Worm (Caenorhabditis elegans) whole organism, L1 larva: Measurements from ENCODE around the gene twf-2.
"Not testable (repeated sequence)": the region's sequence is repeated elsewhere in the genome, so short reads cannot be mapped to it uniquely, and the experiment has no call there.

Experiments
- C16A3.4 ChIP-seq: fragments of 150-350 bp; optimal IDR thresholded peaks from 2 replicates; lab custom pipeline; 2014; ENCODE audit warnings: missing biosample characterization, missing genetic modification characterization
- C34B4.2 ChIP-seq: sonication (generic microtip); optimal IDR thresholded peaks from 2 replicates; lab custom pipeline; 2017; ENCODE audit warnings: mild to moderate bottlenecking, missing genetic modification characterization, missing compliant biosample characterization
- ama-1 ChIP-seq: fragments of 150-350 bp; optimal IDR thresholded peaks from 2 replicates; lab custom pipeline; 2014
- ceh-90 ChIP-seq: sonication (generic microtip); optimal IDR thresholded peaks from 2 replicates; lab custom pipeline; 2016; ENCODE audit warnings: missing genetic modification characterization, missing compliant biosample characterization
- egl-27 ChIP-seq, 2 experiments: fragments of 150-350 bp in 1 of 2; sonication (generic microtip); optimal IDR thresholded peaks; 3 replicates each; lab custom pipeline; 2017 to 2018; ENCODE audit warnings: missing biosample characterization in 2 of 2, missing genetic modification characterization in 2 of 2, missing genetic modification reagents in 2 of 2
- elt-2 ChIP-seq: sonication (generic microtip); optimal IDR thresholded peaks from 2 replicates; lab custom pipeline; 2016; ENCODE audit warnings: missing genetic modification characterization, mild to moderate bottlenecking, inconsistent platforms, missing compliant biosample characterization, missing genetic modification reagents
- fkh-10 ChIP-seq: sonication (generic microtip); optimal IDR thresholded peaks from 2 replicates; lab custom pipeline; 2017; ENCODE audit warnings: missing biosample characterization, missing genetic modification reagents, missing genetic modification characterization
- fkh-4 ChIP-seq: sonication (generic microtip); optimal IDR thresholded peaks from 2 replicates; lab custom pipeline; 2016; ENCODE audit warnings: missing compliant biosample characterization, missing genetic modification characterization, borderline replicate concordance
- grh-1 ChIP-seq: fragments of 200-800 bp; sonication (Bioruptor generic); IDR thresholded peaks from 2 replicates; pipeline ENCODE4 v1.3.6; 2022; ENCODE audit warnings: missing genetic modification reagents, missing genetic modification characterization, missing compliant biosample characterization
- hlh-17 ChIP-seq: fragments of 200-800 bp; sonication (Bioruptor generic); optimal IDR thresholded peaks from 2 replicates; lab custom pipeline; 2018; ENCODE audit warnings: missing genetic modification characterization, mild to moderate bottlenecking, missing compliant biosample characterization, moderate library complexity, borderline replicate concordance
- hlh-4 ChIP-seq: sonication (generic microtip); optimal IDR thresholded peaks from 2 replicates; lab custom pipeline; 2016; ENCODE audit warnings: mild to moderate bottlenecking, missing genetic modification characterization, missing compliant biosample characterization
- hpl-2 ChIP-seq: fragments of 150-350 bp; optimal IDR thresholded peaks from 2 replicates; lab custom pipeline; 2014; ENCODE audit warnings: missing biosample characterization, missing genetic modification reagents, missing genetic modification characterization
- irx-1 ChIP-seq: sonication (generic microtip); optimal IDR thresholded peaks from 2 replicates; lab custom pipeline; 2016; ENCODE audit warnings: missing genetic modification characterization, missing compliant biosample characterization
- isw-1 ChIP-seq: fragments of 200-800 bp; sonication (Bioruptor generic); IDR thresholded peaks from 2 replicates; pipeline ENCODE4 v1.3.6; 2022; ENCODE audit warnings: missing genetic modification characterization, missing compliant biosample characterization
- lin-13 ChIP-seq: fragments of 150-350 bp; optimal IDR thresholded peaks from 2 replicates; lab custom pipeline; 2014; ENCODE audit warnings: missing biosample characterization, missing genetic modification reagents, missing genetic modification characterization
- lin-15B ChIP-seq: fragments of 150-350 bp; sonication (generic microtip); optimal IDR thresholded peaks from 3 replicates; lab custom pipeline; 2014; ENCODE audit warnings: missing biosample characterization, missing genetic modification characterization
- lir-3 ChIP-seq: sonication (generic microtip); optimal IDR thresholded peaks from 2 replicates; lab custom pipeline; 2016; ENCODE audit warnings: mild to moderate bottlenecking, missing genetic modification characterization, moderate library complexity, missing compliant biosample characterization; ENCODE audit not compliant: poor library complexity
- mab-9 ChIP-seq: fragments of 200-800 bp; sonication (Bioruptor generic); IDR thresholded peaks from 2 replicates; pipeline ENCODE4 v1.3.6; 2022; ENCODE audit warnings: missing genetic modification reagents, missing genetic modification characterization, missing compliant biosample characterization
- mdl-1 ChIP-seq, 2 experiments: fragments of 150-350 bp; optimal IDR thresholded peaks; 2 replicates each; lab custom pipeline; 2014 to 2017; ENCODE audit warnings: missing biosample characterization in 2 of 2, missing genetic modification characterization in 2 of 2, inconsistent platforms in 1 of 2
- mef-2 ChIP-seq: fragments of 150-350 bp; optimal IDR thresholded peaks from 2 replicates; lab custom pipeline; 2014; ENCODE audit warnings: missing biosample characterization, missing genetic modification characterization
- mep-1 ChIP-seq: fragments of 150-350 bp; optimal IDR thresholded peaks from 2 replicates; lab custom pipeline; 2014; ENCODE audit warnings: missing biosample characterization, missing genetic modification characterization
- nhr-20 ChIP-seq: sonication (generic microtip); optimal IDR thresholded peaks from 2 replicates; lab custom pipeline; 2016; ENCODE audit warnings: mild to moderate bottlenecking, missing genetic modification characterization, missing compliant biosample characterization
- nhr-71 ChIP-seq: sonication (generic microtip); optimal IDR thresholded peaks from 2 replicates; lab custom pipeline; 2016; ENCODE audit warnings: mild to moderate bottlenecking, missing genetic modification characterization, moderate library complexity, missing compliant biosample characterization
- nhr-76 ChIP-seq: sonication (generic microtip); optimal IDR thresholded peaks from 2 replicates; lab custom pipeline; 2017; ENCODE audit warnings: missing biosample characterization, missing genetic modification characterization
- nhr-77 ChIP-seq: fragments of 150-350 bp; optimal IDR thresholded peaks from 2 replicates; lab custom pipeline; 2014; ENCODE audit warnings: missing biosample characterization, missing genetic modification characterization
- nhr-90 ChIP-seq: sonication (generic microtip); optimal IDR thresholded peaks from 2 replicates; lab custom pipeline; 2016; ENCODE audit warnings: mild to moderate bottlenecking, missing genetic modification characterization, missing compliant biosample characterization; ENCODE audit not compliant: poor library complexity
- pag-3 ChIP-seq: sonication (generic microtip); optimal IDR thresholded peaks from 2 replicates; lab custom pipeline; 2017; ENCODE audit warnings: missing genetic modification characterization, mild to moderate bottlenecking, missing compliant biosample characterization, antibody characterized with exemption, borderline replicate concordance; ENCODE audit not compliant: insufficient read depth
- rnt-1 ChIP-seq: sonication (generic microtip); optimal IDR thresholded peaks from 2 replicates; lab custom pipeline; 2016; ENCODE audit warnings: mild to moderate bottlenecking, missing genetic modification characterization, moderate library complexity, missing compliant biosample characterization
- snu-23 ChIP-seq: sonication (generic microtip); optimal IDR thresholded peaks from 2 replicates; lab custom pipeline; 2016; ENCODE audit warnings: missing genetic modification characterization, missing compliant biosample characterization
- tbx-2 ChIP-seq: sonication (generic microtip); optimal IDR thresholded peaks from 2 replicates; lab custom pipeline; 2016; ENCODE audit warnings: missing genetic modification characterization, missing compliant biosample characterization
- tlp-1 ChIP-seq: fragments of 150-350 bp; optimal IDR thresholded peaks from 2 replicates; lab custom pipeline; 2014; ENCODE audit warnings: missing biosample characterization, missing genetic modification characterization
- unc-130 ChIP-seq: fragments of 150-350 bp; optimal IDR thresholded peaks from 2 replicates; lab custom pipeline; 2017; ENCODE audit warnings: missing biosample characterization, missing genetic modification characterization, inconsistent platforms
- unc-30 ChIP-seq: sonication (generic microtip); optimal IDR thresholded peaks from 2 replicates; lab custom pipeline; 2017; ENCODE audit warnings: missing biosample characterization, missing genetic modification characterization
- unc-98 ChIP-seq: fragments of 200-800 bp; sonication (Bioruptor generic); IDR thresholded peaks from 2 replicates; pipeline ENCODE4 v1.3.6; 2022; ENCODE audit warnings: missing genetic modification characterization, missing compliant biosample characterization
- zag-1 ChIP-seq: fragments of 150-350 bp; optimal IDR thresholded peaks from 2 replicates; lab custom pipeline; 2014; ENCODE audit warnings: missing biosample characterization, missing genetic modification characterization
- zip-4 ChIP-seq: fragments of 200-800 bp; sonication (Bioruptor generic); optimal IDR thresholded peaks from 2 replicates; lab custom pipeline; 2018; ENCODE audit warnings: mild to moderate bottlenecking, missing genetic modification characterization, moderate library complexity, missing compliant biosample characterization
- ztf-11 ChIP-seq, 2 experiments: sonication (generic microtip); optimal IDR thresholded peaks; 2 replicates each; lab custom pipeline; 2016 to 2017; ENCODE audit warnings: missing genetic modification characterization in 2 of 2, missing biosample characterization in 1 of 2, missing compliant biosample characterization in 1 of 2
- ztf-4 ChIP-seq: fragments of 150-350 bp; optimal IDR thresholded peaks from 2 replicates; lab custom pipeline; 2014; ENCODE audit warnings: missing biosample characterization, missing genetic modification characterization

The twf-2 gene

DNA sequence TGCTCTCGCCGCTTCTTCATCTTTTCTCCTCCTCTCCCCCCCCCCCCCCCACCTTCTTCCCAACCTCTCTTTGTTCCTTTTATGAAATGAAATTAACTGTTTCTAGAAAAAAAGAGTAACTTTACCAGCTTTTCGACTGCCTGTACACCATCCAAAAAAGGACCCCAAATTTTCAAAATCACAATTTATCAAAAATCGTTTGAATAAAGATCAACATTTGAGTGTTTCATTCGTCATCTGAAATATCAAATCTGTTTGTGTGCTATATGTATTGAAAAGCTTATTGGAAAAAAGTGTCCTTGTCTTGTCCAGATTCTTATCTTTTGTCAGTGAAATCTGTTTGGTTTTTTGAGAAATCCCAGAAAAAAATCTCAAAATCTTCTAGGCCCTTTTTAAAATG is 5.1 kb downstream of the twf-2 start:
- TF ChIP-seq egl-27 (tag; optimal IDR thresholded peaks at IDR 0.05; lab: Kevin White, UChicago) (no peak), mef-2 (tag; lab: Kevin White, UChicago) (no peak), hlh-17 (no peak), lin-15B (no peak), hpl-2 (GFP tag; lab: Kevin White, UChicago) (no peak), ama-1 (no peak), grh-1 (GFP tag; lab: Robert Waterston, UW) (no peak), ztf-11 (tag; optimal IDR thresholded peaks at IDR 0.05; lab: Kevin White, UChicago) (no peak), unc-30 (tag; lab: Kevin White, UChicago) (no peak), tlp-1 (tag; lab: Kevin White, UChicago) (no peak), unc-130 (no peak)

DNA sequence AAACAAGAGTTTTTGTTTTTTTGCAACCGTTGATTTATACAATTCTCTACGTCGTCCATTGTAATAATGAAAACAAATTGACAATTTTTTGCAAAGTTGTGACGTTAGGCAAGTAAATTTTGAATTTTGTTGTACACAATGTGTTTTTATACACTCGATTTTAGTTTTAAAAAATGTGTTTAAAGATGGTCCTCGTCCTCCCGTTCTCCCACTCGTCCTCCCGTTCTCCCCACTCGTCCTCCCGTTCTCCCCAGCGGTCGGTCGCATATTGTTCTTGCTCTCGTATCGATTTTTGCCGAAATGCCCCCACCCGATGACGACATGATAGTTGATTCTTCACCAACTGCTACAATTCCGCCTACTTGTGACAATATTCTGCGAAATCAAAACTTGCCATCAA is 5.6 kb downstream of the twf-2 start, which contains the start of gene F38E9.4:
TSS of gene F38E9.4 (plus strand) at position 301 of the 400 bp plus-strand sequence.
- not testable (repeated sequence) for TF ChIP-seq hpl-2 (GFP tag; lab: Kevin White, UChicago); isw-1 (GFP tag; lab: Robert Waterston, UW); lin-13 (GFP tag; lab: Kevin White, UChicago)
- TF ChIP-seq, all 84 proteins: peak for 0; not testable (repeated sequence) for 84

DNA sequence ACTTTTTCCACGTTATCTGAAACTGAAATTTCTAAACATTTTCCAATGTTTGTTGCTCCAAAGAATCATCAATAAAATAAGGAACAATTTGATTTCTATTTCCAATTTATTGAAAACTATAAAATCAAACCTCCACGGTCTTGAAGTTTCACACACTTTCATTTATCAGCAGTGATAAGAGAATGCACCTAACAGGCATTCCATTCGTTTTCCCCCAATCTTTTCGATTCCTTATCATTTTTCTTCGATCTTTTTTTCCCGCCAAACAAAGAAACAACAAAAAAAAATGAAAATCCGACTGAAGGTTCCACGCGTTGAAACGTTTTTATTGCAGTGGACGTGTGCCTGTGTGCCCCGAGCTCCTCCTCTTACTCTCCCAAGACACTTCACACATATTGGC is 10.7 kb downstream of the twf-2 start, which contains the start of gene nas-39:
TSS of gene nas-39 (plus strand) at position 269 of the 400 bp plus-strand sequence.
- TF ChIP-seq elt-2 (tag; lab: Kevin White, UChicago) (peak; percentile 69), mdl-1 (tag; optimal IDR thresholded peaks at IDR 0.05; lab: Kevin White, UChicago) (no peak)

- TF ChIP-seq pag-3 (tag; lab: Kevin White, UChicago) (no peak), C34B4.2 (tag; lab: Kevin White, UChicago) (no peak), zip-4 (GFP tag; lab: Kevin White, UChicago) (no peak), fkh-10 (GFP tag; lab: Kevin White, UChicago) (no peak), tbx-2 (tag; lab: Kevin White, UChicago) (no peak), C16A3.4 (tag; lab: Kevin White, UChicago) (no peak), rnt-1 (tag; lab: Kevin White, UChicago) (peak; percentile 38), snu-23 (GFP tag; lab: Kevin White, UChicago) (no peak), nhr-20 (no peak), hlh-4 (tag; lab: Kevin White, UChicago) (no peak), nhr-71 (peak; percentile 3), zag-1 (tag; lab: Kevin White, UChicago) (no peak), ztf-4 (tag; lab: Kevin White, UChicago) (no peak), unc-30 (tag; lab: Kevin White, UChicago) (no peak), unc-98 (GFP tag; lab: Robert Waterston, UW) (no peak), mab-9 (GFP tag; lab: Robert Waterston, UW) (no peak)
- TF ChIP-seq, all 84 proteins: peak for 2
Observed at ce11 chrX:16457113-16457512, 11.1 kb downstream of the twf-2 start.

- no peak for TF ChIP-seq nhr-76 (tag; lab: Kevin White, UChicago)
- TF ChIP-seq tlp-1 (tag; lab: Kevin White, UChicago): no peak
- TF ChIP-seq lin-15B: no peak
- TF ChIP-seq nhr-90 (tag; lab: Kevin White, UChicago): no peak
- no peak for TF ChIP-seq irx-1 (tag; lab: Kevin White, UChicago)
- no peak for TF ChIP-seq lir-3 (tag; lab: Kevin White, UChicago)
- no peak for TF ChIP-seq ama-1
- no peak for TF ChIP-seq fkh-4 (tag; lab: Kevin White, UChicago)
- no peak for TF ChIP-seq ceh-90
- no peak for TF ChIP-seq egl-27 (tag; optimal IDR thresholded peaks at IDR 0.05; lab: Kevin White, UChicago)
- TF ChIP-seq mep-1 (tag; lab: Kevin White, UChicago): no peak
- no peak for TF ChIP-seq nhr-77 (tag; lab: Kevin White, UChicago)
Observed at ce11 chrX:16461319-16461718, 15.3 kb downstream of the twf-2 start.
